Worm (Caenorhabditis elegans): ENCODE data around the gene hch-1.

DNA sequence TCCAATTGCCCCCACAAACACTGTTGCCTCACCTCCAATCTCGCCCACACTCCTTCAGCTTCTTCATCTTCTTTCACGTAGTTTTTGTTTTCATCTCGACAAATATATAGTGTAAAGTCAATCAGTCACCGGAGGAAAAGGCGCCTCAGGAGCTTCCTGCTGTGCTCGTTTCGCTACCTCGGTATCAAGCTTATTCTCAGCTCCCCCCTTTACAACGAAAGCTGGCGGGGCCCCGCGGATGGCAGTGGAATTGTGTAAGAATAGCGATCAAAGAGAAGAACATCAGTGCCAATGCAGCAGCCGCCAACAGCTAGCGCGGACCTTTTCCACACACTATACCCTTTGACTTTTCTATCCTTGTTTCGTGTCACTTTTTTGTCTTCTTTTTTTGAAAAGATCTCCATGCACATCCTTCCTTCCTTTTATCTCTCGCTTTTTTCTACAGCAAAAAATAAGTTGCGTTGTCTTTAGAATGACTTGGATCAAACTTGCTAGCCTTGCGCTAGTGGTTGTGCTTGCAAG is 15.3 kb downstream of the hch-1 start, which contains the start of gene csq-1:
- TF ChIP-seq nhr-77 (tag; optimal IDR thresholded peaks at IDR 0.05) (no peak), elt-3 (tag; optimal IDR thresholded peaks at IDR 0.05) (no peak), nhr-11 (tag; optimal IDR thresholded peaks at IDR 0.05) (no peak), nhr-237 (tag; optimal IDR thresholded peaks at IDR 0.05) (no peak), ztf-11 (tag; optimal IDR thresholded peaks at IDR 0.05) (no peak), skn-1 (tag; optimal IDR thresholded peaks at IDR 0.05) (no peak), snpc-4 (tag; optimal IDR thresholded peaks at IDR 0.05) (no peak), elt-1 (tag; optimal IDR thresholded peaks at IDR 0.05) (no peak), alr-1 (tag; optimal IDR thresholded peaks at IDR 0.05) (no peak), unc-39 (tag; optimal IDR thresholded peaks at IDR 0.05) (no peak), crh-2 (tag; optimal IDR thresholded peaks at IDR 0.05) (no peak)
